Worm (Caenorhabditis elegans): ENCODE results near the gene Y54G2A.45.

ce11 chrIV:2809208-2809607 lies 3.6 kb downstream of the Y54G2A.45 start, which contains the start of gene Y54G2A.76:
- TF ChIP-seq lin-15B (tag; optimal IDR thresholded peaks at IDR 0.05) (no peak), elt-2 (tag; optimal IDR thresholded peaks at IDR 0.05) (no peak), egl-5 (tag; optimal IDR thresholded peaks at IDR 0.05) (no peak), pha-4 (tag; optimal IDR thresholded peaks at IDR 0.05) (no peak), ztf-4 (tag; optimal IDR thresholded peaks at IDR 0.05) (no peak), nhr-77 (tag; optimal IDR thresholded peaks at IDR 0.05) (no peak)

Data from whole organism, L3 larva.